Worm (Caenorhabditis elegans): ENCODE data around the gene mrps-7.

ce11 chrIV:14759662-14760061 lies 7.9 kb downstream of the mrps-7 start:
- TF ChIP-seq sptf-1 (tag; optimal IDR thresholded peaks at IDR 0.05) = no peak
- TF ChIP-seq pha-4 (tag; optimal IDR thresholded peaks at IDR 0.05) = no peak
- TF ChIP-seq elt-1 (tag; optimal IDR thresholded peaks at IDR 0.05; ENCODE audit: borderline replicate concordance, insufficient read depth) = no peak

Data from whole organism, mixed stage, embryonic.